Worm (Caenorhabditis elegans) whole organism, L3 larva: ENCODE data around the gene mrps-5.

Experiments used
- ZK546.5 ChIP-seq: sonication (generic microtip); optimal IDR thresholded peaks from 2 replicates; lab custom pipeline; 2017; ENCODE audit warnings: missing biosample characterization, missing genetic modification characterization
- jun-1 ChIP-seq: fragments of 150-350 bp; optimal IDR thresholded peaks from 2 replicates; lab custom pipeline; 2014; ENCODE audit warnings: missing biosample characterization, missing genetic modification reagents, missing genetic modification characterization

DNA sequence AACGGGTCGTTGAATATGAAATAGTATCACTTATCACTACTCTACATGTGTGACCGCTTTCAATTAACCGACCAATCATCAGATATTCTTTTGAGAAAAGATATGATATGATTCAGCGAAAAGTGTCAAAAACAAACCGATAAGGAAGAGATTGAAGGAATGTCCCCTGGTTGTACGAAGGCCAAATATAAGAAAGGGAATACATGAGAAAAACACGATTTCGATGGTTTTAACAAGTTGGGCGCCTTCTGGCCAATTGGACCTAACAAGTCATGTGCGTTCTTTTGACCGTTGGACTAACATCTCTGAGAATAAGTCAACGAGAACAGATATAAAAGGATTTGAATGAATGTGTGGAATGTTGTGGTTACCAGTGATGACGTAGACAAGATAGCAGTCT lies 7.4 kb upstream of the mrps-5 start:
- no peak for TF ChIP-seq ZK546.5 (tag; lab: Kevin White, UChicago)
- TF ChIP-seq jun-1 (tag; lab: Kevin White, UChicago), result no peak
